Worm (Caenorhabditis elegans): ENCODE measurements around the gene Y48G9A.6.

DNA sequence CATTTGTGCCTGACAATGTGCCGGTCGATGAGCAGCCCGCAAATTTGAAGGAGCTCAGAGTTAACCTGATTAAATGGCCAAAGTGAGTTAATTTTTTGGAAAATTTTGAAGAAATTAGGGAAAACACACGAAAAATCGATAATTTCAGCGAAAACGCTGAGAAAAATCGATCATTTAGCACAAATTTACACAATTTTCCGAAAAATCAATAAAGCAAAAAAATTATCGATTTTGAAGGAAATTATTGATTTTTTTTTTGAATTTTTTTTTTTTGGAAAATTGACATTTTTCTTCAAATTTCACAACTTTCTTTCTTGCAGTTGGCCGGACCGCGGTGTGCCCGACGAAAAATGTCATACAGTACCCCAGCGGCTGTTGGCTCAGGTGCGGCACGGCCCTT, 19.5 kb upstream of the Y48G9A.6 start:
- no peak for TF ChIP-seq nhr-28 (tag; optimal IDR thresholded peaks at IDR 0.05)
- no peak for TF ChIP-seq R02D3.7 (tag; optimal IDR thresholded peaks at IDR 0.05)
- no peak for TF ChIP-seq unc-62 (GFP tag; optimal IDR thresholded peaks at IDR 0.05)

All from whole organism, L3 larva.